Worm (Caenorhabditis elegans): ENCODE data around the gene cec-7.

cec-7 gene

ce11 chrIII:12906611-12907037 is 29.2 kb upstream of the cec-7 start:
- TF ChIP-seq ztf-11 (tag; optimal IDR thresholded peaks at IDR 0.05) (no peak), lsy-2 (tag; optimal IDR thresholded peaks at IDR 0.05) (peak; percentile 54 to 70), blmp-1 (tag; optimal IDR thresholded peaks at IDR 0.05; ENCODE audit: insufficient read depth) (no peak), sma-9 (GFP tag; optimal IDR thresholded peaks at IDR 0.05) (peak; percentile 61), sma-9 (tag; optimal IDR thresholded peaks at IDR 0.05) (no peak), gmeb-1 (tag; optimal IDR thresholded peaks at IDR 0.05) (no peak), aly-2 (tag; optimal IDR thresholded peaks at IDR 0.05) (no peak), unc-55 (GFP tag; optimal IDR thresholded peaks at IDR 0.05) (peak; percentile 18), mdl-1 (tag; optimal IDR thresholded peaks at IDR 0.05) (no peak), lin-11 (tag; optimal IDR thresholded peaks at IDR 0.05) (no peak), elt-1 (tag; optimal IDR thresholded peaks at IDR 0.05) (no peak), sma-3 (GFP tag; optimal IDR thresholded peaks at IDR 0.05) (peak; percentile 39), nhr-237 (tag; optimal IDR thresholded peaks at IDR 0.05) (no peak), F13H6.1 (tag; optimal IDR thresholded peaks at IDR 0.05) (peak; percentile 32), nhr-6 (tag; optimal IDR thresholded peaks at IDR 0.05) (peak; percentile 54), peb-1 (tag; optimal IDR thresholded peaks at IDR 0.05) (no peak), nhr-21 (tag; optimal IDR thresholded peaks at IDR 0.05) (no peak), lin-39 (tag; optimal IDR thresholded peaks at IDR 0.05) (no peak), lin-13 (GFP tag; optimal IDR thresholded peaks at IDR 0.05) (peak; percentile 37), ama-1 (optimal IDR thresholded peaks at IDR 0.05) (peak; percentile 50), R02D3.7 (tag; optimal IDR thresholded peaks at IDR 0.05) (peak; percentile 13), nhr-25 (tag; optimal IDR thresholded peaks at IDR 0.05) (peak; percentile 11), crh-2 (tag; optimal IDR thresholded peaks at IDR 0.05) (peak; percentile 39), ceh-16 (tag; optimal IDR thresholded peaks at IDR 0.05) (no peak), sem-4 (tag; optimal IDR thresholded peaks at IDR 0.05) (peak; percentile 20), skn-1 (tag; optimal IDR thresholded peaks at IDR 0.05) (no peak), unc-62 (GFP tag; optimal IDR thresholded peaks at IDR 0.05) (no peak), nhr-11 (tag; optimal IDR thresholded peaks at IDR 0.05) (no peak)

- TF ChIP-seq F13H6.1 (tag; optimal IDR thresholded peaks at IDR 0.05) (peak; percentile 99), nhr-23 (tag; optimal IDR thresholded peaks at IDR 0.05) (no peak), aly-2 (tag; optimal IDR thresholded peaks at IDR 0.05) (peak; percentile 62), nhr-25 (tag; optimal IDR thresholded peaks at IDR 0.05) (peak; percentile 99), nhr-129 (tag; optimal IDR thresholded peaks at IDR 0.05) (peak; percentile 97), ama-1 (optimal IDR thresholded peaks at IDR 0.05) (peak; percentile 85), unc-55 (GFP tag; optimal IDR thresholded peaks at IDR 0.05) (peak; percentile 100), unc-62 (GFP tag; optimal IDR thresholded peaks at IDR 0.05) (peak; percentile 94), unc-39 (tag; optimal IDR thresholded peaks at IDR 0.05) (no peak), zag-1 (tag; optimal IDR thresholded peaks at IDR 0.05) (peak; percentile 96), nhr-237 (tag; optimal IDR thresholded peaks at IDR 0.05) (peak; percentile 89), lin-39 (tag; optimal IDR thresholded peaks at IDR 0.05) (no peak), sma-9 (GFP tag; optimal IDR thresholded peaks at IDR 0.05) (peak; percentile 99), sma-9 (tag; optimal IDR thresholded peaks at IDR 0.05) (no peak), ztf-1 (GFP tag; conservative IDR thresholded peaks at IDR 0.05) (peak; percentile 97; the same call in 1 of the 2 replicates), elt-3 (tag; optimal IDR thresholded peaks at IDR 0.05) (no peak), fos-1 (tag; optimal IDR thresholded peaks at IDR 0.05) (peak; percentile 100), peb-1 (tag; optimal IDR thresholded peaks at IDR 0.05) (no peak), nhr-10 (tag; optimal IDR thresholded peaks at IDR 0.05) (peak; percentile 95), alr-1 (tag; optimal IDR thresholded peaks at IDR 0.05) (no peak), sma-3 (GFP tag; optimal IDR thresholded peaks at IDR 0.05) (peak; percentile 100), gmeb-1 (tag; optimal IDR thresholded peaks at IDR 0.05) (peak; percentile 100), sem-4 (tag; optimal IDR thresholded peaks at IDR 0.05) (peak; percentile 100), lin-11 (tag; optimal IDR thresholded peaks at IDR 0.05) (peak; percentile 99), lsy-2 (tag; optimal IDR thresholded peaks at IDR 0.05) (peak; percentile 100), R02D3.7 (tag; optimal IDR thresholded peaks at IDR 0.05) (peak; percentile 85), mdl-1 (tag; optimal IDR thresholded peaks at IDR 0.05) (peak; percentile 82 to 92), nhr-21 (tag; optimal IDR thresholded peaks at IDR 0.05) (peak; percentile 99), dmd-4 (tag; optimal IDR thresholded peaks at IDR 0.05) (peak; percentile 72), Y55F3AM.14 (GFP tag; optimal IDR thresholded peaks at IDR 0.05) (peak; percentile 98), lin-13 (GFP tag; optimal IDR thresholded peaks at IDR 0.05) (peak; percentile 99), nhr-77 (tag; optimal IDR thresholded peaks at IDR 0.05) (peak; percentile 90), ceh-16 (tag; optimal IDR thresholded peaks at IDR 0.05) (peak; percentile 93), nhr-12 (tag; optimal IDR thresholded peaks at IDR 0.05) (peak; percentile 83), C34F6.9 (tag; optimal IDR thresholded peaks at IDR 0.05) (peak; percentile 100), ztf-11 (tag; optimal IDR thresholded peaks at IDR 0.05) (peak; percentile 17), blmp-1 (tag; optimal IDR thresholded peaks at IDR 0.05; ENCODE audit: insufficient read depth) (peak; percentile 89), ceh-82 (tag; optimal IDR thresholded peaks at IDR 0.05) (peak; percentile 94), snpc-4 (tag; optimal IDR thresholded peaks at IDR 0.05) (peak; percentile 92), crh-2 (tag; optimal IDR thresholded peaks at IDR 0.05) (peak; percentile 99), elt-1 (tag; optimal IDR thresholded peaks at IDR 0.05) (no peak), nhr-6 (tag; optimal IDR thresholded peaks at IDR 0.05) (peak; percentile 99), skn-1 (tag; optimal IDR thresholded peaks at IDR 0.05) (peak; percentile 87), mbf-1 (tag; optimal IDR thresholded peaks at IDR 0.05) (peak; percentile 57), mab-5 (tag; optimal IDR thresholded peaks at IDR 0.05) (peak; percentile 98), egl-27 (tag; optimal IDR thresholded peaks at IDR 0.05) (peak; percentile 97), nhr-11 (tag; optimal IDR thresholded peaks at IDR 0.05) (no peak)
Observed at ce11 chrIII:12904987-12905541, 27.7 kb upstream of the cec-7 start, which contains the start of gene cox-5A. Gene cox-5A, plus strand, starts transcription at chrIII:12905491.

All from whole organism, L2 larva.